Fruit fly (Drosophila melanogaster): ENCODE measurements around the gene CG12213.

The CG12213 gene

DNA sequence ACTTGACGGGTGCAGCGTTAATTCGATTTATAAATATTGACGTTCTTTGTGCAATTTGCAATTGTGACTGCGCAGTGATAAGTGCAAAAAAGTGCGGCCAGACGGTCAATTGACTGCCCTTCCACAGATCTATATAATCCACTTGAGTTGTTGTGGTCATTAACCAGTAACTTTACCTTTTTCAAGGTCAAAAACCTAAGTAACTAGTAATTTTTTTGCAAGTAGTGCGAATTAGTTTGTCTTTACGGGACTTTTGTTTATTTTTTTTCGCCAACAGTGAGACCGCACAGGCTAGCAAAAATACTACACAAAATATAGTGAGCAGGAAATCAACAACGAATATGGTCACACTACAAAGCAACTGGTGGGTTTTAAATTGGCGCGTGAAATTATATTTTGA is 7.1 kb upstream of the CG12213 start, which contains the start of gene Tango9 (continued):
- TF ChIP-seq CG2129 (GFP tag; IDR thresholded peaks at IDR 0.05; ENCODE audit: partially characterized antibody) (no peak), chn (GFP tag; optimal IDR thresholded peaks at IDR 0.05) (no peak), CG1792 (GFP tag; optimal IDR thresholded peaks at IDR 0.05) (no peak), Xrp1 (GFP tag; IDR thresholded peaks at IDR 0.05) (0 out of 2 replicates have a peak, but pooled peaks have one; percentile 25), Bdp1 (GFP tag; optimal IDR thresholded peaks at IDR 0.05) (no peak), Dfd (GFP tag; optimal IDR thresholded peaks at IDR 0.05) (no peak), D19B (GFP tag; optimal IDR thresholded peaks at IDR 0.05) (no peak), Ravus (GFP tag; IDR thresholded peaks at IDR 0.05) (no peak), CG12769 (tag; optimal IDR thresholded peaks at IDR 0.05) (no peak), pan (optimal IDR thresholded peaks at IDR 0.05) (no peak), pan (GFP tag; optimal IDR thresholded peaks at IDR 0.05 in 1 of 2, IDR thresholded peaks at IDR 0.05 in 1 of 2) (no peak), CG18619 (GFP tag; optimal IDR thresholded peaks at IDR 0.05) (no peak), ac (GFP tag; optimal IDR thresholded peaks at IDR 0.05) (no peak)

dm6 chr3R:11973826-11974225 is 6.3 kb upstream of the CG12213 start:
- TF ChIP-seq ac (GFP tag; optimal IDR thresholded peaks at IDR 0.05) (no peak), Bgb (GFP tag; IDR thresholded peaks at IDR 0.05; ENCODE audit: partially characterized antibody) (0 out of 2 replicates have a peak, but pooled peaks have one; percentile 10), insv (GFP tag; optimal IDR thresholded peaks at IDR 0.05) (no peak), corto (GFP tag; optimal IDR thresholded peaks at IDR 0.05) (no peak), bigmax (GFP tag; optimal IDR thresholded peaks at IDR 0.05) (no peak), Med (GFP tag) (peak; percentile 35), CG13775 (GFP tag; optimal IDR thresholded peaks at IDR 0.05) (no peak)

- no peak for TF ChIP-seq pum (GFP tag; optimal IDR thresholded peaks at IDR 0.05)
- TF ChIP-seq lilli (GFP tag; optimal IDR thresholded peaks at IDR 0.05): no peak
- no peak for TF ChIP-seq gsb-n (tag; optimal IDR thresholded peaks at IDR 0.05)
- TF ChIP-seq sqz (GFP tag; optimal IDR thresholded peaks at IDR 0.05): no peak
- no peak for TF ChIP-seq HmgD (GFP tag; optimal IDR thresholded peaks at IDR 0.05)
- TF ChIP-seq zen (tag; optimal IDR thresholded peaks at IDR 0.05): no peak
- no peak for TF ChIP-seq tio (GFP tag; optimal IDR thresholded peaks at IDR 0.05)
- TF ChIP-seq tap (tag; optimal IDR thresholded peaks at IDR 0.05): no peak
- no peak for TF ChIP-seq hb (GFP tag; IDR thresholded peaks at IDR 0.05; ENCODE audit: partially characterized antibody)
- no peak for TF ChIP-seq HLH54F (GFP tag; optimal IDR thresholded peaks at IDR 0.05)
- TF ChIP-seq grn (GFP tag; optimal IDR thresholded peaks at IDR 0.05): no peak
- TF ChIP-seq ash1 (GFP tag; optimal IDR thresholded peaks at IDR 0.05): no peak
- no peak for TF ChIP-seq CG7928 (GFP tag; optimal IDR thresholded peaks at IDR 0.05)
- TF ChIP-seq CG6175 (GFP tag; IDR thresholded peaks at IDR 0.05): no peak
- TF ChIP-seq kni (GFP tag; optimal IDR thresholded peaks at IDR 0.05): no peak
Observed at dm6 chr3R:11971394-11971793, 3.9 kb upstream of the CG12213 start, which contains the start of gene GC2. GC2 (plus strand) TSS chr3R:11971694.

dm6 chr3R:11969217-11969616 is 1.7 kb upstream of the CG12213 start:
- peak in 1 of 2 experiments; percentile 18 for TF ChIP-seq Hr51 (GFP tag; optimal IDR thresholded peaks at IDR 0.05)
- TF ChIP-seq Sox102F (GFP tag; optimal IDR thresholded peaks at IDR 0.05): peak; percentile 16
- TF ChIP-seq CG33213 (GFP tag; optimal IDR thresholded peaks at IDR 0.05): no peak
- TF ChIP-seq CG14014 (GFP tag; IDR thresholded peaks at IDR 0.05): 0 out of 2 replicates have a peak, but pooled peaks have one; percentile 18
- 0 out of 2 replicates have a peak, but pooled peaks have one; percentile 5 for TF ChIP-seq CG3847 (GFP tag; IDR thresholded peaks at IDR 0.05)
- peak; percentile 20 for TF ChIP-seq nmo (GFP tag; optimal IDR thresholded peaks at IDR 0.05)
- TF ChIP-seq Atf6 (GFP tag; IDR thresholded peaks at IDR 0.05): peak; percentile 59; the same call in 1 of the 2 replicates
- TF ChIP-seq PHDP (tag; optimal IDR thresholded peaks at IDR 0.05): peak; percentile 19
- peak; percentile 43 for TF ChIP-seq slbo (GFP tag; IDR thresholded peaks at IDR 0.05)
- TF ChIP-seq dysf (GFP tag; IDR thresholded peaks at IDR 0.05): 0 out of 3 replicates have a peak, but pooled peaks have one; percentile 13
- TF ChIP-seq gem (tag; optimal IDR thresholded peaks at IDR 0.05): peak; percentile 34
- peak; percentile 45; the same call in 2 of the 3 replicates for TF ChIP-seq row (GFP tag; IDR thresholded peaks at IDR 0.05)
- peak; percentile 3 for TF ChIP-seq NfI (GFP tag; optimal IDR thresholded peaks at IDR 0.05)
- TF ChIP-seq CG17385 (GFP tag; optimal IDR thresholded peaks at IDR 0.05): peak; percentile 18
- peak; percentile 16 for TF ChIP-seq tio (GFP tag; optimal IDR thresholded peaks at IDR 0.05)
